Fruit fly (Drosophila melanogaster) whole organism, embryonic: ENCODE results near the gene lilli.
A peak's percentile ranks its signal among the peaks of the same experiment; 100 is the strongest.

Experiments
- Awh ChIP-seq: fragments of 200-800 bp; sonication (Bioruptor generic); IDR thresholded peaks from 2 replicates; pipeline ENCODE4, ENCODE4 v1.3.6; 2022; ENCODE audit warnings: missing biosample characterization, missing genetic modification characterization
- B-H2 ChIP-seq: fragments of 200-800 bp; sonication (Bioruptor generic); optimal IDR thresholded peaks from 2 replicates; lab custom pipeline; 2018; ENCODE audit warnings: missing biosample characterization, mild to moderate bottlenecking, missing genetic modification characterization
- CG10267 ChIP-seq: fragments of 200-800 bp; sonication (Bioruptor generic); optimal IDR thresholded peaks from 2 replicates; lab custom pipeline; 2018; ENCODE audit warnings: missing biosample characterization, mild to moderate bottlenecking, missing genetic modification characterization, moderate library complexity
- CG10543 ChIP-seq: fragments of 200-800 bp; sonication (Bioruptor generic); optimal IDR thresholded peaks from 3 replicates; lab custom pipeline; 2017; ENCODE audit warnings: missing biosample characterization, mild to moderate bottlenecking, missing genetic modification characterization, moderate library complexity
- CG10565 ChIP-seq: fragments of 200-800 bp; sonication (Bioruptor generic); optimal IDR thresholded peaks from 3 replicates; lab custom pipeline; 2016; ENCODE audit warnings: missing biosample characterization, mild to moderate bottlenecking, missing genetic modification characterization
- CG10959 ChIP-seq: fragments of 200-800 bp; sonication (Bioruptor generic); IDR thresholded peaks from 2 replicates; pipeline ENCODE4 v1.3.6; 2022; ENCODE audit warnings: missing biosample characterization, missing genetic modification characterization
- CG1233 ChIP-seq: fragments of 200-800 bp; sonication (Bioruptor generic); optimal IDR thresholded peaks from 4 replicates; lab custom pipeline; 2018; ENCODE audit warnings: missing biosample characterization, mild to moderate bottlenecking, missing genetic modification characterization
- CG12659 ChIP-seq: fragments of 200-800 bp; sonication (Bioruptor generic); optimal IDR thresholded peaks from 3 replicates; lab custom pipeline; 2017; ENCODE audit warnings: mild to moderate bottlenecking, missing biosample characterization, missing genetic modification reagents, missing genetic modification characterization
- CG14014 ChIP-seq: fragments of 200-800 bp; sonication (Bioruptor generic); IDR thresholded peaks from 2 replicates; pipeline ENCODE4 v1.3.6; 2022; ENCODE audit warnings: missing biosample characterization, missing genetic modification characterization
- CG14441 ChIP-seq: fragments of 200-800 bp; sonication (Bioruptor generic); IDR thresholded peaks from 2 replicates; pipeline ENCODE4 v1.3.6; 2022; ENCODE audit warnings: missing biosample characterization, missing genetic modification characterization
- CG15696 ChIP-seq: fragments of 200-800 bp; sonication (Bioruptor generic); optimal IDR thresholded peaks from 2 replicates; lab custom pipeline; 2019; ENCODE audit warnings: missing biosample characterization, mild to moderate bottlenecking, missing genetic modification characterization, moderate library complexity
- CG16863 ChIP-seq: fragments of 200-800 bp; sonication (Bioruptor generic); optimal IDR thresholded peaks from 3 replicates; lab custom pipeline; 2016; ENCODE audit warnings: missing biosample characterization, missing genetic modification characterization
- CG17328 ChIP-seq: fragments of 200-800 bp; sonication (Bioruptor generic); IDR thresholded peaks from 2 replicates; pipeline ENCODE4 v1.3.6; 2022; ENCODE audit warnings: missing biosample characterization, missing genetic modification characterization
- CG17361 ChIP-seq: fragments of 200-800 bp; sonication (Bioruptor generic); IDR thresholded peaks from 3 replicates; pipeline ENCODE4 v1.3.6; 2022; ENCODE audit warnings: missing biosample characterization, missing genetic modification characterization
- CG18262 ChIP-seq: fragments of 200-800 bp; optimal IDR thresholded peaks from 3 replicates; lab custom pipeline; 2019; ENCODE audit warnings: missing biosample characterization, mild to moderate bottlenecking, missing genetic modification characterization, moderate library complexity
- CG1832 ChIP-seq: fragments of 200-800 bp; sonication (Bioruptor generic); optimal IDR thresholded peaks from 2 replicates; lab custom pipeline; 2017; ENCODE audit warnings: missing biosample characterization, mild to moderate bottlenecking, missing genetic modification characterization, inconsistent platforms
- CG18619 ChIP-seq: fragments of 200-800 bp; sonication (Bioruptor generic); optimal IDR thresholded peaks from 3 replicates; lab custom pipeline; 2017; ENCODE audit warnings: missing biosample characterization, mild to moderate bottlenecking, missing genetic modification characterization
- CG32532 ChIP-seq: fragments of 200-800 bp; sonication (Bioruptor generic); IDR thresholded peaks from 2 replicates; pipeline ENCODE4 v1.3.6; 2022; ENCODE audit warnings: missing biosample characterization, missing genetic modification characterization
- CG3995 ChIP-seq: fragments of 200-800 bp; sonication (Bioruptor generic); optimal IDR thresholded peaks from 3 replicates; lab custom pipeline; 2016; ENCODE audit warnings: missing biosample characterization, missing genetic modification characterization
- CG4404 ChIP-seq: fragments of 200-800 bp; sonication (Bioruptor generic); IDR thresholded peaks from 2 replicates; pipeline ENCODE4 v1.3.6; 2022; ENCODE audit warnings: missing biosample characterization, missing genetic modification characterization
- CG5180 ChIP-seq: fragments of 200-800 bp; sonication (Bioruptor generic); optimal IDR thresholded peaks from 3 replicates; lab custom pipeline; 2017; ENCODE audit warnings: missing biosample characterization, missing genetic modification characterization, mild to moderate bottlenecking, moderate library complexity, missing genetic modification reagents
- CG5953 ChIP-seq: fragments of 200-800 bp; sonication (Bioruptor generic); IDR thresholded peaks from 2 replicates; pipeline ENCODE4 v1.3.6; 2022; ENCODE audit warnings: missing biosample characterization, missing genetic modification characterization
- CG9437 ChIP-seq: fragments of 200-800 bp; sonication (Bioruptor generic); optimal IDR thresholded peaks from 2 replicates; lab custom pipeline; 2018; ENCODE audit warnings: missing biosample characterization, mild to moderate bottlenecking, missing genetic modification characterization
- Eip74EF ChIP-seq, 2 experiments: fragments of 200-800 bp in 1 of 2; fragments of >200 bp in 1 of 2; sonication (Bioruptor generic) in 1 of 2; optimal IDR thresholded peaks; 2 replicates each; lab custom pipeline; 2017 to 2019; ENCODE audit warnings: missing biosample characterization in 2 of 2, missing genetic modification characterization in 2 of 2, mild to moderate bottlenecking in 1 of 2, moderate library complexity in 1 of 2
- Ets65A ChIP-seq: fragments of 200-800 bp; sonication (Bioruptor generic); peaks from one replicate; lab custom pipeline; 2016; ENCODE audit warnings: missing biosample characterization, missing genetic modification characterization
- Fer3 ChIP-seq: fragments of 200-800 bp; sonication (Bioruptor generic); optimal IDR thresholded peaks from 2 replicates; lab custom pipeline; 2018; ENCODE audit warnings: missing biosample characterization, mild to moderate bottlenecking, missing genetic modification characterization, moderate library complexity
- H2.0 ChIP-seq: fragments of 200-800 bp; sonication (Bioruptor generic); IDR thresholded peaks from 2 replicates; pipeline ENCODE4 v1.3.6; 2022; ENCODE audit warnings: missing biosample characterization, missing genetic modification characterization
- HmgD ChIP-seq: fragments of 200-800 bp; sonication (Bioruptor generic); optimal IDR thresholded peaks from 3 replicates; lab custom pipeline; 2016; ENCODE audit warnings: missing biosample characterization, missing genetic modification characterization
- NC2α ChIP-seq: fragments of 200-800 bp; sonication (Bioruptor generic); optimal IDR thresholded peaks from 2 replicates; lab custom pipeline; 2016; ENCODE audit warnings: missing biosample characterization, missing genetic modification characterization
- Nf-YB ChIP-seq: fragments of 200-800 bp; sonication (Bioruptor generic); optimal IDR thresholded peaks from 3 replicates; lab custom pipeline; 2019; ENCODE audit warnings: missing biosample characterization, mild to moderate bottlenecking, missing genetic modification characterization, moderate library complexity
- NfI ChIP-seq: fragments of 200-800 bp; sonication (Bioruptor generic); optimal IDR thresholded peaks from 3 replicates; lab custom pipeline; 2018; ENCODE audit warnings: missing biosample characterization, mild to moderate bottlenecking, missing genetic modification characterization, moderate library complexity
- Sin3A ChIP-seq: fragments of >200 bp; optimal IDR thresholded peaks from 2 replicates; lab custom pipeline; 2018
- Trl ChIP-seq, 3 experiments: fragments of >200 bp in 2 of 3; fragments of 200-800 bp in 1 of 3; sonication (Bioruptor generic) in 1 of 3; optimal IDR thresholded peaks; 2 replicates in 1 of 3; 3 replicates in 2 of 3; lab custom pipeline; 2016 to 2017; ENCODE audit warnings: missing biosample characterization in 1 of 3, missing genetic modification characterization in 1 of 3
- Usf ChIP-seq: fragments of 200-800 bp; sonication (Bioruptor generic); optimal IDR thresholded peaks from 2 replicates; lab custom pipeline; 2017; ENCODE audit warnings: missing genotype, missing biosample characterization, missing genetic modification characterization
- ab ChIP-seq: fragments of 200-800 bp; sonication (Bioruptor generic); optimal IDR thresholded peaks from 2 replicates; lab custom pipeline; 2016; ENCODE audit warnings: missing biosample characterization, missing genetic modification characterization
- cwo ChIP-seq: fragments of 200-800 bp; sonication (Bioruptor generic); optimal IDR thresholded peaks from 3 replicates; lab custom pipeline; 2017; ENCODE audit warnings: missing biosample characterization, missing genetic modification characterization, mild to moderate bottlenecking, moderate library complexity, missing genetic modification reagents
- da ChIP-seq: fragments of 200-800 bp; sonication (Bioruptor generic); optimal IDR thresholded peaks from 2 replicates; lab custom pipeline; 2016; ENCODE audit warnings: missing biosample characterization, missing genetic modification characterization
- dmrt11E ChIP-seq: fragments of 200-800 bp; sonication (Bioruptor generic); optimal IDR thresholded peaks from 3 replicates; lab custom pipeline; 2018; ENCODE audit warnings: missing biosample characterization, mild to moderate bottlenecking, missing genetic modification characterization, moderate library complexity
- fd64A ChIP-seq: fragments of 200-800 bp; sonication (Bioruptor generic); optimal IDR thresholded peaks from 3 replicates; lab custom pipeline; 2018; ENCODE audit warnings: missing biosample characterization, mild to moderate bottlenecking, missing genetic modification characterization
- gcm ChIP-seq: fragments of 200-800 bp; sonication (Bioruptor generic); optimal IDR thresholded peaks from 2 replicates; lab custom pipeline; 2019; ENCODE audit warnings: missing biosample characterization, mild to moderate bottlenecking, missing genetic modification characterization, moderate library complexity
- gcm2 ChIP-seq: fragments of 200-800 bp; sonication (Bioruptor generic); optimal IDR thresholded peaks from 2 replicates; lab custom pipeline; 2016; ENCODE audit warnings: missing biosample characterization, missing genetic modification characterization
- gsb ChIP-seq: fragments of 200-800 bp; sonication (Bioruptor generic); IDR thresholded peaks from 2 replicates; pipeline ENCODE4 v1.3.6; 2022; ENCODE audit warnings: missing biosample characterization, missing genetic modification characterization
- hb ChIP-seq: fragments of 200-800 bp; sonication (Bioruptor generic); IDR thresholded peaks from 3 replicates; pipeline ENCODE4 v1.3.6; 2022; ENCODE audit warnings: missing biosample characterization, missing genetic modification characterization; ENCODE audit not compliant: partially characterized antibody
- kni ChIP-seq: fragments of 200-800 bp; sonication (Bioruptor generic); optimal IDR thresholded peaks from 3 replicates; lab custom pipeline; 2017; ENCODE audit warnings: mild to moderate bottlenecking, missing biosample characterization, missing genetic modification reagents, missing genetic modification characterization
- lbe ChIP-seq: fragments of 200-800 bp; sonication (Bioruptor generic); optimal IDR thresholded peaks from 2 replicates; lab custom pipeline; 2016; ENCODE audit warnings: missing biosample characterization, mild to moderate bottlenecking, missing genetic modification characterization
- lmd ChIP-seq: fragments of 200-800 bp; sonication (Bioruptor generic); IDR thresholded peaks from 2 replicates; pipeline ENCODE4 v1.3.6; 2022; ENCODE audit warnings: missing biosample characterization, missing genetic modification characterization
- luna ChIP-seq: fragments of 200-800 bp; sonication (Bioruptor generic); optimal IDR thresholded peaks from 2 replicates; lab custom pipeline; 2016; ENCODE audit warnings: missing biosample characterization, missing genetic modification characterization
- pb ChIP-seq: fragments of 200-800 bp; sonication (Bioruptor generic); optimal IDR thresholded peaks from 3 replicates; lab custom pipeline; 2016; ENCODE audit warnings: missing biosample characterization, missing genetic modification characterization
- pho ChIP-seq: fragments of 200-800 bp; sonication (Bioruptor generic); optimal IDR thresholded peaks from 2 replicates; lab custom pipeline; 2016; ENCODE audit warnings: missing biosample characterization, missing genetic modification characterization
- pita ChIP-seq: fragments of 200-800 bp; sonication (Bioruptor generic); optimal IDR thresholded peaks from 2 replicates; lab custom pipeline; 2017; ENCODE audit warnings: missing biosample characterization, mild to moderate bottlenecking, missing genetic modification characterization
- repo ChIP-seq: fragments of 200-800 bp; sonication (Bioruptor generic); optimal IDR thresholded peaks from 2 replicates; lab custom pipeline; 2016; ENCODE audit warnings: missing biosample characterization, missing genetic modification characterization
- tin ChIP-seq: fragments of 200-800 bp; sonication (Bioruptor generic); optimal IDR thresholded peaks from 3 replicates; lab custom pipeline; 2016; ENCODE audit warnings: missing biosample characterization, missing genetic modification characterization

lilli gene

DNA sequence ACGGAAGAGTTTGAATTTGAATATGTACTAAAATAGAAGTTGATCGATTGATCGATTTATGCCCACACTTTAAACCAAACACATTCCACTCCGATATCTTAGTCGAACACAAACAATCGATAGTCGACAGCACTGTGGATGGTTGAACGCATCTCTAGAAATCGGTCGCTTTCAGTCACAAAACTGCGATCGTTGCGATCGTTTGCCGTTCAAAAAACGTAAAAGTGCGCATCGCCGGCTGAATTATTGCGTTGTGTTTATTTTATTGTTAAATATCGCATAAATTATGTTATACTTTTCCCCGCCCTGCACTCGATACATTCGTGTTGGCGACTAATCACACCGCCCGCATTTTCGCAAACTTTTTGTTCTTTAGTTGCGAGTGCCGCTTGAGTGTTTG is 113.4 kb downstream of the lilli start, which contains the start of gene Ccdc85 (continued):
- TF ChIP-seq CG10543 (no peak), luna (GFP tag; lab: Kevin White, UChicago) (no peak), CG32532 (GFP tag; lab: Robert Waterston, UW) (peak; percentile 20; the same call in 1 of the 2 replicates), pb (GFP tag; lab: Kevin White, UChicago) (no peak), cwo (no peak), Fer3 (tag; lab: Kevin White, UChicago) (no peak), Usf (GFP tag; lab: Kevin White, UChicago) (no peak), repo (no peak), Nf-YB (GFP tag; lab: Kevin White, UChicago) (peak; percentile 18), CG4404 (GFP tag; lab: Robert Waterston, UW) (no peak), lbe (GFP tag; lab: Kevin White, UChicago) (peak; percentile 12), CG10565 (GFP tag; lab: Kevin White, UChicago) (no peak), CG18262 (tag; lab: Kevin White, UChicago) (peak; percentile 7), pho (GFP tag; lab: Kevin White, UChicago) (no peak), CG5953 (GFP tag; lab: Robert Waterston, UW) (no peak), CG1832 (GFP tag; lab: Kevin White, UChicago) (no peak), CG14441 (no peak), gcm (GFP tag; lab: Kevin White, UChicago) (peak; percentile 47), H2.0 (no peak), ab (GFP tag; lab: Kevin White, UChicago) (no peak), pita (no peak), CG5180 (GFP tag; lab: Kevin White, UChicago) (no peak), Trl (optimal IDR thresholded peaks at IDR 0.05; lab: Kevin White, UChicago) (no peak), Trl (GFP tag; optimal IDR thresholded peaks at IDR 0.05; lab: Kevin White, UChicago) (no peak), kni (GFP tag; lab: Kevin White, UChicago) (no peak), fd64A (GFP tag; lab: Kevin White, UChicago) (no peak), lmd (GFP tag; lab: Robert Waterston, UW) (no peak), CG17361 (GFP tag; lab: Robert Waterston, UW) (no peak; the same call in 2 of the 3 replicates), gcm2 (GFP tag; lab: Kevin White, UChicago) (no peak), tin (GFP tag; lab: Kevin White, UChicago) (no peak), dmrt11E (tag; lab: Kevin White, UChicago) (no peak), CG14014 (GFP tag; lab: Robert Waterston, UW) (no peak), da (no peak), Eip74EF (GFP tag; optimal IDR thresholded peaks at IDR 0.05; lab: Kevin White, UChicago) (no peak), CG10959 (GFP tag; lab: Robert Waterston, UW) (no peak), CG10267 (peak; percentile 51), Awh (GFP tag; lab: Robert Waterston, UW) (no peak), B-H2 (peak; percentile 30), CG1233 (GFP tag; lab: Kevin White, UChicago) (no peak), CG18619 (GFP tag; lab: Kevin White, UChicago) (no peak), NfI (GFP tag; lab: Kevin White, UChicago) (no peak), CG17328 (GFP tag; lab: Robert Waterston, UW) (no peak), CG3995 (GFP tag; lab: Kevin White, UChicago) (peak; percentile 93), Ets65A (GFP tag; lab: Kevin White, UChicago) (no peak), NC2α (no peak), CG9437 (GFP tag; lab: Kevin White, UChicago) (no peak), Sin3A (lab: Kevin White, UChicago) (peak; percentile 30), CG16863 (GFP tag; lab: Kevin White, UChicago) (no peak), CG12659 (peak; percentile 51), HmgD (GFP tag; lab: Kevin White, UChicago) (no peak), hb (GFP tag; lab: Robert Waterston, UW) (peak; percentile 98), gsb (GFP tag; lab: Robert Waterston, UW) (no peak), CG15696 (tag; lab: Kevin White, UChicago) (no peak)
